Worm (Caenorhabditis elegans) whole organism, young adult: ENCODE data around the gene Y17G7B.23.

Experiments used
- ama-1 ChIP-seq, 3 experiments: fragments of 150-350 bp in 1 of 3; sonication (generic microtip) in 2 of 3; optimal IDR thresholded peaks; 2 replicates each; lab custom pipeline; 2014 to 2018; ENCODE audit warnings: missing biosample characterization in 2 of 3, missing genetic modification characterization in 2 of 3, missing genetic modification reagents in 2 of 3
- cebp-1 ChIP-seq, 2 experiments: fragments of 200-800 bp in 1 of 2; sonication (Bioruptor generic) in 1 of 2; sonication (generic microtip) in 1 of 2; IDR thresholded peaks in 1 of 2; optimal IDR thresholded peaks in 1 of 2; 2 replicates each; pipeline versions ENCODE4 v1.3.6 to Lab custom; 2017 to 2022; ENCODE audit warnings: missing compliant biosample characterization in 2 of 2, missing genetic modification characterization in 2 of 2, mild to moderate bottlenecking in 1 of 2, missing genetic modification reagents in 1 of 2, moderate library complexity in 1 of 2
- ekl-4 ChIP-seq: fragments of 200-800 bp; sonication (Bioruptor generic); IDR thresholded peaks from 2 replicates; pipeline ENCODE4 v1.3.6; 2022; ENCODE audit warnings: missing genetic modification reagents, missing genetic modification characterization, missing compliant biosample characterization
- nhr-80 ChIP-seq: sonication (generic microtip); optimal IDR thresholded peaks from 2 replicates; lab custom pipeline; 2016; ENCODE audit warnings: missing genetic modification characterization, missing compliant biosample characterization
- ztf-26 ChIP-seq: sonication (generic microtip); optimal IDR thresholded peaks from 2 replicates; lab custom pipeline; 2017; ENCODE audit warnings: missing genetic modification characterization, missing compliant biosample characterization

ce11 chrII:11962083-11962482 lies 36.9 kb upstream of the Y17G7B.23 start, which contains the start of the genes W03C9.1 and W03C9.2:
- TF ChIP-seq ekl-4 (GFP tag; lab: Robert Waterston, UW) (no peak), nhr-80 (tag; lab: Kevin White, UChicago) (no peak), ztf-26 (tag; lab: Kevin White, UChicago) (no peak), cebp-1 (GFP tag; IDR thresholded peaks at IDR 0.05; lab: Robert Waterston, UW) (no peak), cebp-1 (tag; optimal IDR thresholded peaks at IDR 0.05; lab: Kevin White, UChicago) (no peak), ama-1 (optimal IDR thresholded peaks at IDR 0.05; lab: Kevin White, UChicago) (no peak), ama-1 (GFP tag; optimal IDR thresholded peaks at IDR 0.05; lab: Kevin White, UChicago) (no peak)
